Worm (Caenorhabditis elegans) whole organism, L4/young adult: Measurements from ENCODE around the gene C27B7.7.

ENCODE experiments used
- W03F9.2 ChIP-seq: fragments of 150-350 bp; optimal IDR thresholded peaks from 2 replicates; lab custom pipeline; 2014; ENCODE audit warnings: missing biosample characterization, missing genetic modification characterization
- dao-5 ChIP-seq: sonication (generic microtip); optimal IDR thresholded peaks from 2 replicates; lab custom pipeline; 2016; ENCODE audit warnings: missing genotype, missing genetic modification characterization, moderate library complexity, missing compliant biosample characterization
- him-1 ChIP-seq: sonication (generic microtip); optimal IDR thresholded peaks from 2 replicates; lab custom pipeline; 2016; ENCODE audit warnings: missing genotype, missing genetic modification reagents, missing genetic modification characterization, missing compliant biosample characterization

C27B7.7 gene

DNA sequence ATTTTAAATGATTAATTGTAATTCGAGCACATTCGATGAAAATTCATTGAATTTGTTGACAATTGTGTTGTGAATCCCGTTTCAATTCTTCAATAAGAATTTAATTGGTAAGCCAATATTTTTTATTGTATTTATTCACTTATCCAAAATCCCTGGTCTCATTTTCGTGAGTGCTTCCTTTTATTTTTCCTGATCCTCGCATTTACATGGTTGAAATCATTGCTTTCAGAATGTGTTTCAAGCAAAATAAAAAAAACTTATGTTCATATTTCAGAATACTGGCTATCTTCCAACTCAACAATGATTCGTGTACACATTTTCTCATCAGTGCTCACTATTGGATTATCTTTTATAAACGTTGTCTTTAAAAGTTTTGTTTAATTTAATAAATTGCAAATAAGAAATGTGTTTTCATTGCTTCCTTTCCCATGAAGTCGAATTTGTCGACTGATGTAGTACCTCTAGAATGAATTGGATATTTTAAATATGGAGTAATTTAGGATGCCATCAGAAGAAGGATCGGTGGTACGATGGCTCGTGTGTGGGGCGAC is 23.2 kb downstream of the C27B7.7 start, which contains the start of the genes D1046.18 and slc-25A26:
TSS of gene D1046.18 (plus strand) at position 301 of the 551 bp plus-strand sequence.
TSS of gene slc-25A26 (plus strand) at position 501 of the 551 bp plus-strand sequence.
- TF ChIP-seq W03F9.2 (tag; lab: Kevin White, UChicago) (no peak), dao-5 (tag; lab: Kevin White, UChicago) (no peak), him-1 (no peak)

- TF ChIP-seq him-1: no peak
- no peak for TF ChIP-seq W03F9.2 (tag; lab: Kevin White, UChicago)
- no peak for TF ChIP-seq dao-5 (tag; lab: Kevin White, UChicago)
Measured at ce11 chrIV:8933575-8933974, 26.7 kb downstream of the C27B7.7 start, which contains the start of gene D1046.4. D1046.4 (plus strand) TSS chrIV:8933875.

ce11 chrIV:8943430-8943829 is 36.6 kb downstream of the C27B7.7 start:
- TF ChIP-seq dao-5 (tag; lab: Kevin White, UChicago): no peak
- no peak for TF ChIP-seq W03F9.2 (tag; lab: Kevin White, UChicago)
- TF ChIP-seq him-1: no peak

- no peak for TF ChIP-seq dao-5 (tag; lab: Kevin White, UChicago)
Measured at ce11 chrIV:8947146-8947545, 40.3 kb downstream of the C27B7.7 start.

DNA sequence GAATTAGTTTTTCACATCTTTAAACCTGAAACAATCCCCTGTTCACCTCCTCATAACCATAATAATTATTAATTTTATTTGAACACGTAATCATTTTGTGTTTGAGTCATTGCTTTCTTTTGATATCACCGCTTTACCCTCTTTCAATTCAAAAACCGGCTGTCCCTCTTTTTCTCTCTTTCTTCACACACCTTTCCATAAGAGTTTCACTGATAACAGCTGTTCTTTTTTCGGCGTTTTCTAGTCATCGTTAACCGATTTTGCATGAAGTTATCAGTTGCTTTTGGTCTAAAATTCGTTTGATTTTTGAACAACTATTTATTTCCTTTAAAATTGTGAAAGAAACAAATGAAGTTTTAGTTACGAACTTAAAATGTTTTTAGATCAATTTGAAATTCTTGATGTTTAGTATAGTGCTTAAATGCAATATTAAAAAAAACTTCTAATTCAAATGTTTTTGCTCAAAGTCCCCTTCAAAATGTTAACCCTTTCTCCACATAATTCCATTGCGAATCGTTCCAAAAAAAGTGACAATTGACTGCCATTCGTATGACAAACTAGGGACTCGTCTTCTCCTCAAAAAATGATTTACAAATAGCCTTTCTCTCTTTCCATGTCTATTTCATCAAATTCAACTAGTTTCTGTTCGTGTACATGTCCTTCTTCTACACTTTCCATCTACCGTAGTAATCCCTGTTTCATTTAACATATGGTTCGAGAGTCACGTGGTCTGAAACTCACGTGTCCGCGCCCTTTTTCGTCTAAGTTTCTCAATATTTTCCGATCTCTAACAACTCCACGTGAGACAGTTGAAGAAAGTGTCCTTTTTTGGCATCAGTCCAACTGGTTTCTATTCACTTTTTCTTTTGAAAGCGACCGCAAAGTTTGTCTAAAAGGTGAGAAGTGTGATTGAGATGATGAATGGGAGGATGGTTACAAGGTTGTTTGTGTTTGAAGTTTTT is 42.5 kb downstream of the C27B7.7 start:
- TF ChIP-seq W03F9.2 (tag; lab: Kevin White, UChicago) (peak; percentile 37), dao-5 (tag; lab: Kevin White, UChicago) (no peak), him-1 (no peak)

DNA sequence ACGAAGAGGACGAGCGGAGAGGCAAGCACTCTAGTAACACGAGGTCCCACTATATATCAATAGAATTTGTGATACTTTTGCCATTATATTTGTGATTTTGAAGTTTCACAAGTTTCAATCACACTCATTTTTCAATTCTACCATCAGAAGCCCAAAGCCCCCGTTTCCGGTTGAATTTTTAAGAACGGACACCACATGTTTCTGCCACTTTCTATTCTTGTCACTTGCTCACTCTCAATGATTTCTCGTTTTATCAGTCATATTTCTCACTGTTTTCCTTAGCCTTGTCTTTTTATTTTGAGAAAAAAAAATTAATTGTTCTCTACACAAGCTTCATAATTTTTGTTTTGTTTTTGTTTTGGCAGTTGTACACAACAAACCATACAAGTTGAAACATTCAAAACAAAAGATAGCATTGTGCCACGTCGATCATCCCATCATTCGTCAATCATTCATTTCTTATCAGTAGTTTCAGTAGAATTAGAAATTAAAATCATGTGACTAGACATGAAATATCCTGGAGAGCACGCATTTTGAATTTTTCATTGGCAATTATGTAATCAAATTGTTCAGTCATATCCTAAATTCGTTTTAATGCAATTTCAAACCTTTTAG is 45.2 kb downstream of the C27B7.7 start:
- TF ChIP-seq W03F9.2 (tag; lab: Kevin White, UChicago) (no peak), dao-5 (tag; lab: Kevin White, UChicago) (no peak), him-1 (no peak)

ce11 chrIV:8954126-8954525 is 47.3 kb downstream of the C27B7.7 start:
- no peak for TF ChIP-seq W03F9.2 (tag; lab: Kevin White, UChicago)
- no peak for TF ChIP-seq him-1
- no peak for TF ChIP-seq dao-5 (tag; lab: Kevin White, UChicago)

DNA sequence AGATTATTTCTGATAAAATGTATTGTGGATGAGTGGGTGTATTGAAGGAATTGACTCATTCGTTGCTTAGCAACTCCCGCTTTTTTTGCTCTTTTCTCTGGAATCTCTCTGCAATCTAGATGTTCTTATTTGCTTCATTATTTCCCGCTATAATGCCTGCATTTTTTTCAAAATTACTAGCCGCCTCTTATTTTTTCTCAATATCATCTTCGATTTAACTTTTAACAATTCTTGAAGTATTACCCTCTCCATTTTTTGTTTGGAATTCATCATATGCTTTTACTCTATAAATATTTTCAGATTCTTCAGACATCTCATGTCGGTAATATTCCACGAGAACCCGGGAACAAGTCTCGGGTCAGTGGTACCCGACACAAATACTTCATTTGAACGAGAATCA is 49.3 kb downstream of the C27B7.7 start, which contains the start of gene tpra-1:
TSS of gene tpra-1 (plus strand) at position 301 of the 400 bp plus-strand sequence.
- no peak for TF ChIP-seq W03F9.2 (tag; lab: Kevin White, UChicago)
- TF ChIP-seq him-1: no peak
- TF ChIP-seq dao-5 (tag; lab: Kevin White, UChicago): no peak
